Worm (Caenorhabditis elegans): ENCODE data around the gene clec-121.

The clec-121 gene

DNA sequence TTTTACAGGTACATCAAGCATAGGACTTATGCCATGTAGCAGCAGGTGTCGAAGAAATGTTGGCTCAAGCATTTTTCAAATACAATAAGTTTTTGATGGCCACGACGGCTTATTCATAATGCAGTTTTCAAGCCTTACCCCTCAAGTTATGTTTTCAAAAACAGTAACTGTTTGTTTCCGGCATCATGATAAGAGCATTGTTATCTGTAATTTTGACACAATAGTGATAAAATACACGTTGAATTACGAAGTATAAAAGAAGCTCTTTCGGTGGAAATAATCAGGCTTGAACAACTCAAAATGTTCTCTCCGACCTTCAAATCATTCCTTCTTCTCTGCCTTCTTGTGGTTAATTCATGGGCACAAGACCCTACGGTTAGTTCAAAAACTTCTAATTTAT lies at the start of gene clec-121:
clec-121 (plus strand) TSS at position 301 of the 400 bp plus-strand sequence.
- TF ChIP-seq unc-62 (GFP tag; optimal IDR thresholded peaks at IDR 0.05) = no peak

DNA sequence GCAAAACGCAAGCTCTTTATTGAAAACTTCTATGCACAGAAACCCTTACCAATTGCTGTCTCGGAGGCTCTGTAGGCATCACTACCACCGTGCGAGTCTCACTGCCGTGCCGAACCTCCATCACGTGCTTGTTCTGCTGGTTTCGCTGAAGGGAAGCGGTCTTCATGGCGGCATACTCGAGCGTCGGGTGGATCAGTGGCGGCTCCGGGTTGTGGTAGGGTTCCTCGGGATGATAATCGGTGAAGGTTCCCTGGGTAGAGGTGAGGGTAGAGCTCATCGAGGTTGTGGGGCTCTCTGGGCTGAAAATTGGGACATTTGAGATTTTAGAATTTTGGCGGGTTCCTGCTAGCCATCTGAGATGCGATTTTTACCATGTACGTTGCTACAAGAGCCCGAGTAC lies 49.3 kb upstream of the clec-121 start:
- no peak for TF ChIP-seq unc-62 (GFP tag; optimal IDR thresholded peaks at IDR 0.05)

DNA sequence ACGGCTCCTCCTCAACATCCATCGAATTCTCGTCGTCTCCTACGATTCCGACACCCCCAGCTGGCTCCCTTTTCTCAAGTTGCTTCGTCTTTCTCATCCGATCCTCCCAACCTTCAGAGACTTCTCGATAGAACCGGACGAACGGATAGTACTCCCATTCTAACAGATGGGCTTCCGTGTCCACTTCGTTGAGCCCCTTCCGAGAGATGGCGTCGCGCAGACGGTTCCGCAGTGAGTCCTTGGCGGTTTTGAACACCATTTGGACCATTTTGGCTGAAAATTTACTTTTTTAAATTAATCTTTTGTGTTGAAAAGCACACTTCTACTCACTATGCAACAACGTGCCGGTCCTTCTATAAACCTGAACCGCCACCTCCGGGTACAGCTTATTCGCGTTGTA lies 48.4 kb upstream of the clec-121 start:
- TF ChIP-seq unc-62 (GFP tag; optimal IDR thresholded peaks at IDR 0.05) = no peak

DNA sequence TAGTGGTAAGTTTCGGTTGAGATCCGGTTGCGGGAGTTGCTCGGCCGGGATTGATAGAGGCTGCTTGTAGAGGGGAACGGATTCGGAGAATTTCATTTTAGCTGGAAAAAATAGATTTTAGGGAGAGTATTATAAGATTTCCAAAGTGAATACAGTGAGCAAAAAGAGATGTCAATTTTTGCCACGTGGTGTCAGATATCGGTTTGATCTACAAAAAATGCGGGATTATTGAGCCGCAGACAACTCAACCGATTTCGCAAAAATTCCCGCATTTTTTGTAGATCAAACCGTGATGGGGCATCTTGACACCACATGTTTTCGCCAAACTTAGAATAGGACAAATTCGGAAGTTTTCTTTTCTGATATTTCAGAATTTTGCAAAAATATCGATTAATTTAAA lies 47.9 kb upstream of the clec-121 start, which contains the start of gene lido-13:
lido-13 (minus strand) TSS at position 101 of the 400 bp plus-strand sequence.
- TF ChIP-seq unc-62 (GFP tag; optimal IDR thresholded peaks at IDR 0.05) = no peak

DNA sequence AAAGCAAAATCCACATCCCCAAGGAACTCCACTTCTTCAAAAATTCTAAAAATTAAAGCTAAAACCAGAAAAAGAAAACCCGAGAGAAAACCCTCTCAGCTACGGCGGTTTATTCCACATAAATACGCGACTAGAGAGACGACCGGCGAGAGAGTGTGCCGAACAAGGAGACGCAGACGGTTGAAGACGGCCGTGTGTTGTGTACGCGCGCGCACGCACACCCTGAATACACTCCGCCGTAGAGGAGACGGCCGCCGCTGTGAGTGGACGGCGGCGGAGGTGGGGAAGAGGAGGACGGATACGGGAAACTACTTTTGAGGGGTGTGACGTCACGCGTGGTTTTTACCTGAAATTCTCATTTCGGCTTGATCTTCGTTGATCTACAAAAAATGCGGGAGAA lies 47.5 kb upstream of the clec-121 start:
- no peak for TF ChIP-seq unc-62 (GFP tag; optimal IDR thresholded peaks at IDR 0.05)

DNA sequence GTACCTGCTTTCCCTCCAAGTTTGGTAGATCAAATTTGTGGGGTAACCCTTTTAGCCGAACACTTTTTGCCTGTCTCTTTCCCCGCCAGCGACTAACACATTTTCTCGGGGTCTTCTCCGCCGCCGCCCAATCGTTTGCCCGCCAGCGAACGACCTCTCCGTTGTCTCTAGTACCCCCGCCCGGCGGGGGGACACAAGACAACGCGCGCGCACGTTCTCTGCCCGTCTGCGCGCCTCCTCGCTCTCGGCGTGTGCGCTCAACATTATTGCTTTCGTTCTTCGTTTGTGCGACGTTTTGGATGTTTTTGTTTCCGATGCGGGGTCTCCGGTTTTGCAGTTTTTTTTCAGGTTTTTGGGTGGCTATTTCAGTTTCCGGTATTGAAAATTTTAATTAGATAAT lies 46.6 kb upstream of the clec-121 start:
- TF ChIP-seq unc-62 (GFP tag; optimal IDR thresholded peaks at IDR 0.05) = no peak

DNA sequence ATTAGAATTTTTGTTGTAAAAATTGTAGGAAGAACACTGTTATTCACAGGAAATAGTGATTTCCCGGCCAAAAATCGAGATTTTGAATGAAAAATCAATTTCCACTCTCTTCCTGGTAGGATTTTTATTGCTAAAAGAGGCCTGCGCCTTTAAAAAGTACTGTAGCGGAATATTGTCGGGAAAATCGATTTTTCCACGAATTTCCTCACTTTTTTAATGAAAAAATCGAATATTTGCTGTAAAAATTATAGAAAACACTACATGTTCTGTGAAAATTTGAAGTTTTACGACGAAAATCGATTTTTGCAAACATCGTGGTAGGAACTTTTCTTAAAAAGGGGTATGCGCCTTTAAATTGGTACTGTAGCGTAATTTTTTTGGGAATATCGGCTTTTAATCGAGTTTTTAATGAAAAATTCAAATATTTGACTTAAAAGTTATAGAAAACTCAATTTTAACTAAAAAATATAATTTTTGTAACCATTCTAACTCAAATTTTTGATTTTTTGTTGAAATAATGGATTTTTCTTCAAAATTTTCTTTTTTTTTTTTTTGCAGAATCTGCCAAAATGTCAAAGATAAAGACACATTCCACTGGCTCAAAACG lies 45.7 kb upstream of the clec-121 start, which contains the start of gene lin-8:
lin-8 (plus strand) TSS at position 557 of the 607 bp plus-strand sequence.
- no peak for TF ChIP-seq unc-62 (GFP tag; optimal IDR thresholded peaks at IDR 0.05)

DNA sequence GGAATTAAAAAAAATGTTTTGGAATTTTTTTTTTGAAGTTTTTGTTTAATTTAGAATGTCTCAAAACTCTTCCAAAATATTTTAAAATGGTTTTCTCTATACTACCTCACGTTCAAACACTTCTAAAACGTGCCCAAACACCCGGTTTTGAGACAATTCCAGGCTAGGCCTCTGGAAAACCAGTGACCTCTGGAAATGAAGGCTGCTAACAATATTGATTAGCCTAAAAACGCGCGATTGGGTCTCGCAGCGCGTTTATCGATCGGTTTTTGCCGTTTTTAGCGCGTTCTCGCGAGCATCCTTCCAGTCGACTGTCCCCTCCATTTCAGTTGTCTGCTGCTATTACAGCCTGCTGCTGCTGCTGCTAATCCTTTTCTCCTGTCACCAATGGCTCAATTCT lies 41.3 kb upstream of the clec-121 start, which contains the start of gene Y25C1A.6:
Y25C1A.6 (plus strand) TSS at position 301 of the 400 bp plus-strand sequence.
- TF ChIP-seq unc-62 (GFP tag; optimal IDR thresholded peaks at IDR 0.05) = no peak

DNA sequence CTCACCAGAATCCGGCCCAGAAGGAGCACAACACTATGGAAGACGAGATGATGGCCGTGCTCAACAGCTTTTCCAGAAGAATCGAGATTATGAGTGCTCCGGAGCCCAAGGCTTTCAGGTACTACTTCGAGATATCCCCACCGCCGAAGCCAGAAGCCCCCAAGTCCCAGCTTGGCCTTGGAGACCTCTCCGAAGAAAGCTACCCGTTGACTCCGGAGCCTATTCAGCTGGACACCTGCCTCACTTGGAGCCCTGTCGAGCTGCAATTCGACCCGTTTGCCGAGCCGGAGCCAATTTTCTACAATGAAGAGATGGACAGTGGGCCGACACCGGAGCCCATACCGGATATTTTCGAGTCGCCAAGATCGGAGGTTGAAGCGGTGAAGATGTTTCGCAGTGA lies 40.5 kb upstream of the clec-121 start:
- TF ChIP-seq unc-62 (GFP tag; optimal IDR thresholded peaks at IDR 0.05) = no peak

DNA sequence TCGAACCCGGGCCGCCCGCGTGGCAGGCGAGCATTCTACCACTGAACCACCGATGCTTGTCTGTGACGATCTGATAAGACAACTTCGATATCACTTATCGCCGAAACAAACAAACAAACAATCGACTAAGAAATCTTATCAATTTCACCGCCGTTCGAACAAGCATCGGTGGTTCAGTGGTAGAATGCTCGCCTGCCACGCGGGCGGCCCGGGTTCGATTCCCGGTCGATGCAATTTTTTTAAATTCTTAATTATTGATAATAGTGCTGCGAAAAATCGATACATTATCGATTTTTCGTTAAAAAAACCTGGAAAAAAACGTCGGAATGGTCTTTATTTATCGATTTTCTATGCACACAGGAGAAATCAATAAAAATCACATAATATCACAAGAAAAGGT lies 39.9 kb upstream of the clec-121 start:
- TF ChIP-seq unc-62 (GFP tag; optimal IDR thresholded peaks at IDR 0.05) = no peak

DNA sequence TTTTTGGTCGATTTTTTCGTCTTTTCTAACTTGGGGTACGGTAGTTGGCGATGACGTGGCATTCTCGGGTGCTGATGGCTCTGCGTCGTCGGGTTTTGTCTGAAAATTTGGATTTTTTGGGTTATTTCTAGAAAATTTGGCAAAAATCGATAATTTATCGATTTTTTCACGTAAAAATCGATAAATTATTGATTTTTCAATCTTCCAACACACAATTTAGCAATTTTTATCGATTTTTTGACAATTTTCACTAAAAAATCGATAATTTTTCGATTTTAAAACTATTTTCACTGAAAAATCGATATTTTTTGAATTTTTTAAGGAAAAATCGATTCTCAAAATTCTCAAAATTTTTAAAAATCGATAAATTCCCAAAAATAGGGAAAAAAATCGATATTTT lies 39.2 kb upstream of the clec-121 start:
- no peak for TF ChIP-seq unc-62 (GFP tag; optimal IDR thresholded peaks at IDR 0.05)

DNA sequence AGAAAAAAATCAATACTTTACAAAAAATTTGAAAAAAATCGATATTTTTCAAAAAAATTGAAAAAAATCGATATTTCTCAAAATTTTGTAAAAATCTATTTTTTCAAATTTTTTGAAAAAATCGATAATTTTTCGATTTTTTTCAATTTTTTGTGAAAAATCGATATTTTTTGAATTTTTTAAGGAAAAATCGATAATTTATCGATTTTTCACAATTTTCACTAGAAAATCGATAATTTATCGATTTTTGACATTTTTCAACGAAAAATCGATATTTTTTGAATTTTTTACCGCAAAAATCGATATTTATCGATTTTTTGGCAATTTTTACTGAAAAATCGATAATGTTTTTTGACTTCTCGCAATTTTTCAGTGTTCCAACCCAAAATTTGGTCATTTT lies 38.8 kb upstream of the clec-121 start:
- no peak for TF ChIP-seq unc-62 (GFP tag; optimal IDR thresholded peaks at IDR 0.05)

DNA sequence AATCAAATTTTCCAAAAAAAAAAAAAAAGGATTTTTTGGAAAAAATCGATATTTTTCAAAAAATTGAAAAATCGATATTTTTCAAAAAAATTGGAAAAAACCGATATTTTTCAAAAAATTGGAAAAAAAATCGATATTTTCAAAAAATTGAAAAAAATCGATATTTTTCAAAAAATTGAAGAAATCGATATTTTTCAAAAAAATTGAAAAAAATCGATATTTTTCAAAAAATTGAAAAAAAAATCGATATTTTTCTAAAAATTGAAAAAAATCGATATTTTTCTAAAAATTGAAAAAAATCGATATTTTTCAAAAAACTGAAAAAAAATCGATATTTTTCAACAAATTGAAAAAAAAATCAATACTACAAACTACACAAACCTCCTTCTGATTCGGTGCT lies 38.1 kb upstream of the clec-121 start:
- no peak for TF ChIP-seq unc-62 (GFP tag; optimal IDR thresholded peaks at IDR 0.05)

DNA sequence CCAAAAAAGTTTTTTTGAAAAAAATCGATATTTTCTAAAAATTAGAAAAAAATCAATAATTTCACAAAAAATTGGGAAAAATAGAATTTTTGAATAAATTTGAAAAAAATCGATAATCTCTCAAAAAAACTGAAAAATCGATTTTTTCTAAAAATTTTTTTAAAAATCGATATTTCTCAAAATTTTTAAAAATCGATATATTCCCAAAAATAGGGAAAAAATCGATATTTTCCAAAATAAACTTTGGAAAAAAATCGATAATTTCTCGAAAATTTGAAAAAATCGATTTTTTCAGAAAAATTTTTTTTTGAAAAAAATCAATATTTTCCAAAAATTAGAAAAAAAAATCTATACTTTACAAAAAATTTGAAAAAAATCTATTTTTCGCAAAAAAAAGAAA lies 37.5 kb upstream of the clec-121 start:
- no peak for TF ChIP-seq unc-62 (GFP tag; optimal IDR thresholded peaks at IDR 0.05)

DNA sequence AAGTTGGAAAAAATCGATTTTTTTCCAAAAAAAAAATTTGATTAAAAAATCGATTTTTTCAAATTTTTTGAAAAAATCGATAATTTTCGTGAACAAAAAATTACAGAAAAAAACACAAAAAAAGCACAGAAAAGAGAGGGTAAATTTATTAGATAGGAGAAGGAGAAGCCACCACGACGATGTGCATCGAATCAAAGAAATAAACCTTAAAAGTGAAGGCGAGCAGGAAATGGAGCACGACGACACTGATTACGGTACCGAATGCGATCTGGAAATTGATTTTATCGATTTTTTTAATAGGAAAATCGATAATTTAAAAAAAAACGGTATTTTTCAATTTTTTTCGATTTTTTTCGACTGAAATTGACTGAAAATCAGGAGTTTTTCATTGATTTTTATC lies 37.0 kb upstream of the clec-121 start:
- TF ChIP-seq unc-62 (GFP tag; optimal IDR thresholded peaks at IDR 0.05) = no peak

DNA sequence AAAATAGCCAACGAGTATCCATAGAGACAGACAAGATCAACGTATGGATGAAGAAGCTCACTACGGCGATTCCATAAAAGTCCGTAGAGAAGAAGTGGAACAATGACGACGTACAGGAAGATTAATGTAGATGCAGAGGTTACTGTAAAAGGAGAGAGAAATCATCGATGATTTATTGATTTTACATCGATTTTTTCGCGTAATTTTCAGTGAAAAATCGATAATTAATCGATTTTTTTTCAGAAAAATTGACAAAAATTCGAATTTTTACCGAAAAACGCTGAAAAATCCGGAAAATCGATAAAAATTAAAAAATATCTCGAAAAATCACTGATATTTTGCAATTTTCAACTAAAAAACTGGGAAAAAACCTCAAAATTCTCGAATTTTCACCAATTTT lies 35.7 kb upstream of the clec-121 start:
- TF ChIP-seq unc-62 (GFP tag; optimal IDR thresholded peaks at IDR 0.05) = no peak

DNA sequence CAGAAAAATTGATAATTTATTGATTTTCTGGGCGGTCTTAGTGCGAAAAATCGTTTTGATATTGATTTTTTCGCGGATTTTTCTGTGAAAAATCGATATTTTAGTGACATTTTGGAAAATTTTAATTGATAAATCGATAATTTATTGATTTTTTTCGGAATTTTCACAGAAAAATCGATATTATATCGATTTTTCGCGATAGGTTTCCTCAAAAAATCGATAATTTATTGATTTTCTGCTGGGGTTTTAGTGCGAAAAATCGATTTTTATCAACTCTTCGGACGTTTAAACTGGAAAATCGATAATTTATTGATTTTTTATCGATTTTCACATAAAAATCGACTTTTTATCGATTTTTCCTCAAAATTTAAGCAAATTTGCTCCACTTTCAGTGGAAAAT lies 34.7 kb upstream of the clec-121 start:
- no peak for TF ChIP-seq unc-62 (GFP tag; optimal IDR thresholded peaks at IDR 0.05)

DNA sequence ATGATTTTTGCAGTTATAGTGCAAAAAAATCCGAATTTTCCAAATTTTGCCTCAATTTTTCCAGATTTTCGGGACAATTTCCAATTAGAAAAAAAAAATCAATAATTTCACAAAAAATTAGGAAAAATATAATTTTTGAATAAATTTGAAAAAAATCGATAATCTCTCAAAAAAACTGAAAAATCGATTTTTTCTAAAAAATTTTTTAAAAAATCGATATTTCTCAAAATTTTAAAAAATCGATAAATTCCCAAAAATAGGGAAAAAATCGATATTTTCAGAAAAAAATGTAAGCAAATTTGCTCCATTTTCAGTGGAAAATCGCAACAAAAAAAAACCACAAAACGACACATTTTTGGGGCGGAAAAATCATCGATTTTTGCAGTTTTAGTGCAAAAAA lies 34.2 kb upstream of the clec-121 start:
- no peak for TF ChIP-seq unc-62 (GFP tag; optimal IDR thresholded peaks at IDR 0.05)
